Fruit fly (Drosophila melanogaster): Measurements from ENCODE around the gene Cdep.

- TF ChIP-seq CG9437 (GFP tag; optimal IDR thresholded peaks at IDR 0.05) (no peak), Trl (optimal IDR thresholded peaks at IDR 0.05) (no peak), Trl (GFP tag; optimal IDR thresholded peaks at IDR 0.05) (no peak)
These were observed 68.1 kb downstream of the Cdep start for dm6 chr3R:4978256-4979021.
